Worm (Caenorhabditis elegans) whole organism, L4 larva: ENCODE measurements around the gene F15A4.5.

Experiments used
- D1046.2 ChIP-seq: fragments of 200-800 bp; sonication (Bioruptor generic); IDR thresholded peaks from 2 replicates; pipeline ENCODE4 v1.3.6; 2022; ENCODE audit warnings: missing genetic modification characterization, missing compliant biosample characterization
- F10B5.3 ChIP-seq: sonication (generic microtip); optimal IDR thresholded peaks from 2 replicates; lab custom pipeline; 2016; ENCODE audit warnings: mild to moderate bottlenecking, missing genetic modification characterization, missing compliant biosample characterization
- F26F4.8 ChIP-seq: fragments of 200-800 bp; sonication (Bioruptor generic); conservative IDR thresholded peaks from 2 replicates; pipeline ENCODE4 v1.3.6; 2022; ENCODE audit warnings: missing genetic modification characterization, missing compliant biosample characterization
- F44E2.7 ChIP-seq: fragments of 200-800 bp; sonication (Bioruptor generic); IDR thresholded peaks from 2 replicates; pipeline ENCODE4 v2.1.2; 2022; ENCODE audit warnings: missing genetic modification characterization, missing compliant biosample characterization
- F49E8.2 ChIP-seq: sonication (generic microtip); optimal IDR thresholded peaks from 2 replicates; lab custom pipeline; 2016; ENCODE audit warnings: missing compliant biosample characterization, mild to moderate bottlenecking, missing genetic modification characterization, borderline replicate concordance
- T26A8.4 ChIP-seq: fragments of 200-800 bp; sonication (Bioruptor generic); IDR thresholded peaks from 2 replicates; pipeline ENCODE4 v1.3.6; 2022; ENCODE audit warnings: missing genetic modification characterization, missing compliant biosample characterization
- Y48G9A.11 ChIP-seq: fragments of 200-800 bp; sonication (Bioruptor generic); IDR thresholded peaks from 2 replicates; pipeline ENCODE4 v1.3.6; 2022; ENCODE audit warnings: missing genetic modification reagents, missing genetic modification characterization, missing compliant biosample characterization
- ama-1 ChIP-seq: fragments of 150-350 bp; optimal IDR thresholded peaks from 2 replicates; lab custom pipeline; 2014; ENCODE audit warnings: inconsistent platforms, mixed read lengths
- arid-1 ChIP-seq: fragments of 200-800 bp; sonication (Bioruptor generic); conservative IDR thresholded peaks from 2 replicates; pipeline ENCODE4 v1.3.6; 2022; ENCODE audit warnings: missing genetic modification reagents, missing genetic modification characterization, missing compliant biosample characterization
- ceh-44 ChIP-seq: fragments of 200-800 bp; sonication (Bioruptor generic); IDR thresholded peaks from 2 replicates; pipeline ENCODE4 v1.3.6; 2022; ENCODE audit warnings: missing genetic modification reagents, missing genetic modification characterization, missing compliant biosample characterization
- ces-1 ChIP-seq: fragments of 150-350 bp; sonication (generic microtip); optimal IDR thresholded peaks from 4 replicates; lab custom pipeline; 2014; ENCODE audit warnings: missing biosample characterization, missing genetic modification reagents, missing genetic modification characterization
- daf-8 ChIP-seq: fragments of 200-800 bp; sonication (Bioruptor generic); IDR thresholded peaks from 2 replicates; pipeline ENCODE4 v1.3.6; 2022; ENCODE audit warnings: missing genetic modification characterization, missing compliant biosample characterization
- dmd-6 ChIP-seq: fragments of 200-800 bp; sonication (Bioruptor generic); IDR thresholded peaks from 2 replicates; pipeline ENCODE4 v1.3.6; 2022; ENCODE audit warnings: missing genetic modification reagents, missing genetic modification characterization, missing compliant biosample characterization
- dmd-9 ChIP-seq: fragments of 200-800 bp; sonication (Bioruptor generic); IDR thresholded peaks from 2 replicates; pipeline ENCODE4 v1.3.6; 2022; ENCODE audit warnings: missing genetic modification reagents, missing genetic modification characterization, missing compliant biosample characterization
- dpl-1 ChIP-seq: fragments of 150-350 bp; optimal IDR thresholded peaks from 2 replicates; lab custom pipeline; 2014; ENCODE audit warnings: missing biosample characterization, missing genetic modification reagents, missing genetic modification characterization
- dve-1 ChIP-seq: sonication (generic microtip); optimal IDR thresholded peaks from 2 replicates; lab custom pipeline; 2017; ENCODE audit warnings: antibody characterized with exemption, mild to moderate bottlenecking, missing genetic modification characterization, missing compliant biosample characterization; ENCODE audit not compliant: insufficient read depth
- fkh-10 ChIP-seq: fragments of 150-350 bp; optimal IDR thresholded peaks from 2 replicates; lab custom pipeline; 2014; ENCODE audit warnings: missing biosample characterization, missing genetic modification reagents, missing genetic modification characterization
- fos-1 ChIP-seq: fragments of 150-350 bp; optimal IDR thresholded peaks from 2 replicates; lab custom pipeline; 2014; ENCODE audit warnings: missing biosample characterization, missing genetic modification characterization
- hif-1 ChIP-seq, 2 experiments: sonication (generic microtip); optimal IDR thresholded peaks; 2 replicates each; lab custom pipeline; 2016 to 2017; ENCODE audit warnings: missing compliant biosample characterization in 2 of 2, missing genetic modification characterization in 2 of 2, missing genetic modification reagents in 2 of 2, missing genotype in 2 of 2, mild to moderate bottlenecking in 1 of 2
- hlh-11 ChIP-seq: fragments of 200-800 bp; sonication (Bioruptor generic); optimal IDR thresholded peaks from 2 replicates; lab custom pipeline; 2018; ENCODE audit warnings: mild to moderate bottlenecking, missing genetic modification characterization, missing compliant biosample characterization
- hmg-1.1 ChIP-seq: fragments of 200-800 bp; sonication (Bioruptor generic); IDR thresholded peaks from 2 replicates; pipeline ENCODE4 v1.3.6; 2022; ENCODE audit warnings: missing genetic modification reagents, missing genetic modification characterization, missing compliant biosample characterization
- lim-7 ChIP-seq: fragments of 200-800 bp; sonication (Bioruptor generic); IDR thresholded peaks from 2 replicates; pipeline ENCODE4 v1.3.6; 2022; ENCODE audit warnings: missing genetic modification characterization, missing compliant biosample characterization
- lin-13 ChIP-seq: fragments of 150-350 bp; optimal IDR thresholded peaks from 2 replicates; lab custom pipeline; 2014; ENCODE audit warnings: missing biosample characterization, missing genetic modification reagents, missing genetic modification characterization
- lin-15B ChIP-seq: fragments of 150-350 bp; sonication (generic microtip); optimal IDR thresholded peaks from 3 replicates; lab custom pipeline; 2014; ENCODE audit warnings: missing biosample characterization, missing genetic modification characterization
- lin-38 ChIP-seq: fragments of 200-800 bp; sonication (Bioruptor generic); IDR thresholded peaks from 2 replicates; pipeline ENCODE4 v1.3.6; 2022; ENCODE audit warnings: missing genetic modification reagents, missing genetic modification characterization, missing compliant biosample characterization
- lsy-2 ChIP-seq, 2 experiments: fragments of 150-350 bp in 1 of 2; sonication (generic microtip) in 1 of 2; optimal IDR thresholded peaks; 2 replicates each; lab custom pipeline; 2014 to 2017; ENCODE audit warnings: missing biosample characterization in 2 of 2, missing genetic modification characterization in 2 of 2
- mdl-1 ChIP-seq, 2 experiments: fragments of 150-350 bp in 1 of 2; sonication (generic microtip) in 1 of 2; optimal IDR thresholded peaks; 2 replicates each; lab custom pipeline; 2014 to 2017; ENCODE audit warnings: missing biosample characterization in 2 of 2, missing genetic modification characterization in 2 of 2
- mdt-29 ChIP-seq: fragments of 200-800 bp; sonication (Bioruptor generic); IDR thresholded peaks from 2 replicates; pipeline ENCODE4 v1.3.6; 2022; ENCODE audit warnings: missing genetic modification reagents, missing genetic modification characterization, missing compliant biosample characterization
- mes-2 ChIP-seq: sonication (generic microtip); optimal IDR thresholded peaks from 2 replicates; lab custom pipeline; 2016; ENCODE audit warnings: missing genotype, mild to moderate bottlenecking, missing genetic modification characterization, missing compliant biosample characterization; ENCODE audit not compliant: poor library complexity, severe bottlenecking
- nhr-11 ChIP-seq: fragments of 150-350 bp; optimal IDR thresholded peaks from 2 replicates; lab custom pipeline; 2014; ENCODE audit warnings: missing biosample characterization, missing genetic modification characterization
- nhr-41 ChIP-seq: fragments of 200-800 bp; sonication (Bioruptor generic); IDR thresholded peaks from 2 replicates; pipeline ENCODE4 v1.3.6; 2022; ENCODE audit warnings: missing genetic modification reagents, missing genetic modification characterization, missing compliant biosample characterization
- nhr-48 ChIP-seq: sonication (generic microtip); optimal IDR thresholded peaks from 2 replicates; lab custom pipeline; 2016; ENCODE audit warnings: mild to moderate bottlenecking, missing genetic modification characterization, missing compliant biosample characterization
- nhr-6 ChIP-seq: fragments of 150-350 bp; optimal IDR thresholded peaks from 2 replicates; lab custom pipeline; 2014; ENCODE audit warnings: missing biosample characterization, missing genetic modification characterization
- pqm-1 ChIP-seq: sonication (generic microtip); optimal IDR thresholded peaks from 2 replicates; lab custom pipeline; 2017; ENCODE audit warnings: missing biosample characterization, missing genetic modification characterization
- rbr-2 ChIP-seq: sonication (generic microtip); optimal IDR thresholded peaks from 2 replicates; lab custom pipeline; 2016; ENCODE audit warnings: missing genotype, missing genetic modification characterization, missing compliant biosample characterization
- skn-1 ChIP-seq: fragments of 150-350 bp; optimal IDR thresholded peaks from 2 replicates; lab custom pipeline; 2014; ENCODE audit warnings: missing biosample characterization, missing genetic modification characterization
- snpc-4 ChIP-seq: fragments of 150-350 bp; optimal IDR thresholded peaks from 2 replicates; lab custom pipeline; 2014; ENCODE audit warnings: missing biosample characterization, missing genetic modification characterization
- tra-1 ChIP-seq: fragments of 200-800 bp; sonication (Bioruptor generic); IDR thresholded peaks from 2 replicates; pipeline ENCODE4 v1.3.6; 2022; ENCODE audit warnings: missing genetic modification reagents, missing genetic modification characterization, missing compliant biosample characterization
- unc-62 ChIP-seq, 3 experiments: fragments of 150-350 bp in 1 of 3; sonication (generic microtip); optimal IDR thresholded peaks in 2 of 3; peaks in 1 of 3; 1 replicate in 1 of 3; 2 replicates in 2 of 3; lab custom pipeline; 2014 to 2017; ENCODE audit warnings: missing biosample characterization in 3 of 3, missing genetic modification characterization in 3 of 3, missing genetic modification reagents in 3 of 3, missing genotype in 1 of 3
- zfp-3 ChIP-seq: fragments of 200-800 bp; sonication (Bioruptor generic); conservative IDR thresholded peaks from 2 replicates; pipeline ENCODE4 v1.3.6; 2022; ENCODE audit warnings: missing genetic modification reagents, missing genetic modification characterization, missing compliant biosample characterization

F15A4.5 gene

DNA sequence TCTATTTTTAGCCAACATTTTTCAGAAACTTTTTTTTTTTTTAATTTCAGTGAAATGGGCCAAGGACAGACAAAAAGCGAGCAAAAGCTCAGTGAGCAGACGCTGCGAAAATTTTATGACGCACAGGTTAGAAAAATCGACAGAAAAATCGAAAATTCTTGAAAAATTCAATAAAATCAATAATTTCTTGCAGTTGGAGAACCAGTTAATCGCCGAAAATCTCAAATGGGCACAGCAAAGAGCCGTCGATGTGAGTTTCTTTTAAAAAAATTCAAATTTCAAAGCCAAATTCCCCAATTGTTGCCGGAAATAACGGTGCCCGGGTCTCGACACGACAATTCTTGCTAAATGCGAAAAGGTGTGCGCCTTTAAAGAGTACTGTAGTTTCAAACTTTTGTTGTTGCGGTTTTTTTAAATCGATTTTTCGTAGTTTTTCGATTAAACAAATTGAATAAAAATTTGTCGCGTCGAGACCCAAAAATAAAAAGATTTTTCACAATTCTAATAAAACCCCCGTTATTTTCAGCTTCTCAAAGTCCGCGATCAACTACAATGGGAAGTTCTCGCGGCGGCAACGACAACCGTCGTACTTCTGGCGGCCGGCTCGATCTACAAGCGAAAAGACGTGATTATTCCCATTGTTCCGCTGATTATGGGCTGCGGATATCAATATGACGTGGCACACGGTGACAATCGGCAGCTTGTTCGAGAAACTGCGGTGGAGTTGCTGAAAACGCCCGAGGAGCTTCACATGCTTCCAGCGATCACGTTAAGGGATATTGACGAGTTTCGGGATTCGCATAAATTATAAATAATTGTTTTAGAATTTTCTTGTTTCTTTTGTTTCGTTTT is 10.2 kb downstream of the F15A4.5 start, which contains the start of gene tag-280:
Gene tag-280, plus strand, starts transcription at position 51 of the 852 bp plus-strand sequence.
- TF ChIP-seq tra-1 (no peak), F26F4.8 (GFP tag; lab: Robert Waterston, UW) (no peak), pqm-1 (tag; lab: Kevin White, UChicago) (no peak), ceh-44 (GFP tag; lab: Robert Waterston, UW) (no peak), mdt-29 (GFP tag; lab: Robert Waterston, UW) (no peak), fos-1 (tag; lab: Kevin White, UChicago) (no peak), F44E2.7 (GFP tag; lab: Robert Waterston, UW) (no peak), nhr-48 (tag; lab: Kevin White, UChicago) (no peak), Y48G9A.11 (GFP tag; lab: Robert Waterston, UW) (0 out of 2 replicates have a peak, but pooled peaks have one; percentile 11), hmg-1.1 (GFP tag; lab: Robert Waterston, UW) (no peak), D1046.2 (GFP tag; lab: Robert Waterston, UW) (no peak), daf-8 (GFP tag; lab: Robert Waterston, UW) (no peak), skn-1 (no peak), unc-62 (GFP tag; optimal IDR thresholded peaks at IDR 0.05 in 1 of 2; lab: Kevin White, UChicago) (peak in 1 of 2 experiments; percentile 74), unc-62 (tag; optimal IDR thresholded peaks at IDR 0.05; lab: Kevin White, UChicago) (no peak), fkh-10 (no peak), lim-7 (GFP tag; lab: Robert Waterston, UW) (no peak), zfp-3 (GFP tag; lab: Robert Waterston, UW) (no peak), lin-38 (GFP tag; lab: Robert Waterston, UW) (peak; percentile 31; the same call in 1 of the 2 replicates), F49E8.2 (tag; lab: Kevin White, UChicago) (no peak), arid-1 (GFP tag; lab: Robert Waterston, UW) (no peak), nhr-11 (tag; lab: Kevin White, UChicago) (no peak)

ce11 chrII:12459422-12459821 is 11.6 kb downstream of the F15A4.5 start, which contains the start of gene tag-281:
tag-281 (plus strand) TSS chrII:12459761.
- TF ChIP-seq zfp-3 (GFP tag; lab: Robert Waterston, UW): peak; percentile 60; the same call in 1 of the 2 replicates
- peak; percentile 52 for TF ChIP-seq rbr-2 (tag; lab: Kevin White, UChicago)
- TF ChIP-seq fkh-10: peak; percentile 21
- TF ChIP-seq ces-1: no peak
- peak in 1 of 2 experiments; percentile 59 for TF ChIP-seq hif-1 (tag; optimal IDR thresholded peaks at IDR 0.05; lab: Kevin White, UChicago)
- TF ChIP-seq nhr-6 (tag; lab: Kevin White, UChicago): peak; percentile 68
- TF ChIP-seq hmg-1.1 (GFP tag; lab: Robert Waterston, UW): peak; percentile 55; the same call in 1 of the 2 replicates
- TF ChIP-seq dmd-9: 0 out of 2 replicates have a peak, but pooled peaks have one; percentile 50
- TF ChIP-seq nhr-11 (tag; lab: Kevin White, UChicago): peak; percentile 24
- peak; percentile 14 for TF ChIP-seq snpc-4 (tag; lab: Kevin White, UChicago)
- TF ChIP-seq dpl-1 (GFP tag; lab: Kevin White, UChicago): peak; percentile 96
- TF ChIP-seq lin-13: peak; percentile 66
- TF ChIP-seq tra-1: no peak
- TF ChIP-seq lin-38 (GFP tag; lab: Robert Waterston, UW): peak; percentile 99
- TF ChIP-seq mes-2 (tag; lab: Kevin White, UChicago): peak; percentile 85
- peak; percentile 51 for TF ChIP-seq dmd-6
- TF ChIP-seq lin-15B (tag; lab: Kevin White, UChicago): peak; percentile 43
- TF ChIP-seq F10B5.3 (tag; lab: Kevin White, UChicago): no peak
- peak; percentile 49 for TF ChIP-seq hlh-11 (tag; lab: Kevin White, UChicago)
- peak in 1 of 2 experiments; percentile 17 for TF ChIP-seq mdl-1 (tag; optimal IDR thresholded peaks at IDR 0.05; lab: Kevin White, UChicago)
- no peak for TF ChIP-seq dve-1 (tag; lab: Kevin White, UChicago)
- TF ChIP-seq lsy-2 (tag; optimal IDR thresholded peaks at IDR 0.05; lab: Kevin White, UChicago): peak in 1 of 2 experiments; percentile 90
- no peak for TF ChIP-seq ama-1 (lab: Kevin White, UChicago)
- no peak for TF ChIP-seq nhr-41
- peak; percentile 41; the same call in 1 of the 2 replicates for TF ChIP-seq T26A8.4 (GFP tag; lab: Robert Waterston, UW)
- no peak for TF ChIP-seq skn-1
- TF ChIP-seq unc-62 (GFP tag; optimal IDR thresholded peaks at IDR 0.05 in 1 of 2; lab: Kevin White, UChicago): peak in 1 of 2 experiments; percentile 45
- TF ChIP-seq unc-62 (tag; optimal IDR thresholded peaks at IDR 0.05; lab: Kevin White, UChicago): no peak
